Worm (Caenorhabditis elegans) whole organism, L4 larva: ENCODE data around the gene gpx-4.

Experiments used
- aly-2 ChIP-seq: sonication (generic microtip); optimal IDR thresholded peaks from 2 replicates; lab custom pipeline; 2018; ENCODE audit warnings: missing biosample characterization, missing genetic modification characterization
- ama-1 ChIP-seq: fragments of 150-350 bp; optimal IDR thresholded peaks from 2 replicates; lab custom pipeline; 2014; ENCODE audit warnings: inconsistent platforms, mixed read lengths
- ceh-28 ChIP-seq: fragments of 150-350 bp; optimal IDR thresholded peaks from 2 replicates; lab custom pipeline; 2014; ENCODE audit warnings: missing biosample characterization, missing genetic modification reagents, missing genetic modification characterization
- ceh-32 ChIP-seq: sonication (generic microtip); optimal IDR thresholded peaks from 2 replicates; lab custom pipeline; 2016; ENCODE audit warnings: mild to moderate bottlenecking, missing genetic modification characterization, missing compliant biosample characterization; ENCODE audit not compliant: poor library complexity
- fos-1 ChIP-seq: fragments of 150-350 bp; optimal IDR thresholded peaks from 2 replicates; lab custom pipeline; 2014; ENCODE audit warnings: missing biosample characterization, missing genetic modification characterization
- jun-1 ChIP-seq: fragments of 150-350 bp; optimal IDR thresholded peaks from 2 replicates; lab custom pipeline; 2014; ENCODE audit warnings: missing biosample characterization, missing genetic modification reagents, missing genetic modification characterization
- lin-15B ChIP-seq: fragments of 150-350 bp; sonication (generic microtip); optimal IDR thresholded peaks from 3 replicates; lab custom pipeline; 2014; ENCODE audit warnings: missing biosample characterization, missing genetic modification characterization
- nhr-237 ChIP-seq: sonication (generic microtip); optimal IDR thresholded peaks from 2 replicates; lab custom pipeline; 2017; ENCODE audit warnings: missing biosample characterization, missing genetic modification characterization
- nhr-42 ChIP-seq: fragments of 200-800 bp; sonication (Bioruptor generic); IDR thresholded peaks from 2 replicates; pipeline ENCODE4 v1.3.6; 2022; ENCODE audit warnings: missing genetic modification characterization, missing compliant biosample characterization
- unc-39 ChIP-seq: sonication (generic microtip); optimal IDR thresholded peaks from 2 replicates; lab custom pipeline; 2017; ENCODE audit warnings: missing biosample characterization, missing genetic modification characterization

DNA sequence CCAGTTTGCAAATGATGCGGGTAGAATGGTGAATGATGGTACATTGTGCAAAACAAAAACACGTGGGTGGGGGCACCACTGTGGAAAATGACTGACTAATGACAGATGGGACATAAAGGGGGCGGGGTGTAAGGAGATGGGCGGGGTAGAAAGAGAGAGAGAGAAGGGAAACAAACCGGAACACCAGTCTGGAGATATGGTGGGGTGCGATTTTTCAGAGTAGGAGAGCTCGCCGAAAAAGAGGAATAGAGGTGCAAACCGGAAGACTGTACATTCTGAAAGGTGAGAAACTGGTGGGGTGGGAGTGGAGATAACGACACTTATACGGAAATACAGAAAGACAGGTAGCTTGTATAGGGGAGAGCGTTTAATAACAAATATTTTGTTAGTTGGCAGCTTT lies 46.6 kb downstream of the gpx-4 start, which contains the start of gene ngn-1:
- TF ChIP-seq fos-1 (tag; lab: Kevin White, UChicago) (no peak), nhr-237 (tag; lab: Kevin White, UChicago) (no peak), unc-39 (tag; lab: Kevin White, UChicago) (no peak), aly-2 (tag; lab: Kevin White, UChicago) (no peak), jun-1 (no peak), lin-15B (tag; lab: Kevin White, UChicago) (no peak), ceh-28 (no peak), ceh-32 (tag; lab: Kevin White, UChicago) (no peak), ama-1 (lab: Kevin White, UChicago) (no peak), nhr-42 (GFP tag; lab: Robert Waterston, UW) (no peak)
